Fruit fly (Drosophila melanogaster) whole organism, embryonic: ENCODE results near the gene Exn.

Experiments used
- Blimp-1 ChIP-seq: fragments of 200-800 bp; sonication (Bioruptor generic); optimal IDR thresholded peaks from 3 replicates; lab custom pipeline; 2018; ENCODE audit warnings: missing biosample characterization, missing genetic modification characterization, mild to moderate bottlenecking, moderate library complexity, missing genetic modification reagents
- CG16779 ChIP-seq: fragments of 200-800 bp; sonication (Bioruptor generic); IDR thresholded peaks from 2 replicates; pipeline ENCODE4 v1.3.6; 2022; ENCODE audit warnings: missing biosample characterization, missing genetic modification characterization
- CG17359 ChIP-seq: fragments of 200-800 bp; sonication (Bioruptor generic); optimal IDR thresholded peaks from 3 replicates; lab custom pipeline; 2018; ENCODE audit warnings: missing biosample characterization, mild to moderate bottlenecking, missing genetic modification characterization, moderate library complexity
- CG6683 ChIP-seq: fragments of 200-800 bp; sonication (Bioruptor generic); optimal IDR thresholded peaks from 2 replicates; lab custom pipeline; 2017; ENCODE audit warnings: missing biosample characterization, mild to moderate bottlenecking, missing genetic modification characterization, missing genetic modification reagents
- CG7556 ChIP-seq: fragments of 200-800 bp; sonication (Bioruptor generic); optimal IDR thresholded peaks from 2 replicates; lab custom pipeline; 2017; ENCODE audit warnings: missing biosample characterization, mild to moderate bottlenecking, missing genetic modification characterization
- CG8388 ChIP-seq: fragments of 200-800 bp; sonication (Bioruptor generic); optimal IDR thresholded peaks from 2 replicates; lab custom pipeline; 2019; ENCODE audit warnings: missing biosample characterization, mild to moderate bottlenecking, missing genetic modification characterization, moderate library complexity
- Deaf1 ChIP-seq: fragments of 200-800 bp; optimal IDR thresholded peaks from 3 replicates; lab custom pipeline; 2019; ENCODE audit warnings: missing biosample characterization, mild to moderate bottlenecking, missing genetic modification characterization, moderate library complexity
- Max ChIP-seq: fragments of 200-800 bp; sonication (Bioruptor generic); optimal IDR thresholded peaks from 2 replicates; lab custom pipeline; 2016; ENCODE audit warnings: missing biosample characterization, mild to moderate bottlenecking, missing genetic modification characterization
- exex ChIP-seq: fragments of 200-800 bp; sonication (Bioruptor generic); optimal IDR thresholded peaks from 4 replicates; lab custom pipeline; 2018; ENCODE audit warnings: missing biosample characterization, mild to moderate bottlenecking, missing genetic modification characterization, moderate library complexity
- klu ChIP-seq: fragments of 200-800 bp; sonication (Bioruptor generic); IDR thresholded peaks from 2 replicates; pipeline ENCODE4 v1.3.6; 2022; ENCODE audit warnings: missing biosample characterization, missing genetic modification characterization
- mam ChIP-seq: fragments of 200-800 bp; sonication (Bioruptor generic); optimal IDR thresholded peaks from 3 replicates; lab custom pipeline; 2016; ENCODE audit warnings: missing biosample characterization, missing genetic modification characterization
- nerfin-2 ChIP-seq: fragments of 200-800 bp; sonication (Bioruptor generic); IDR thresholded peaks from 2 replicates; pipeline ENCODE4 v1.3.6; 2022; ENCODE audit warnings: missing biosample characterization, missing genetic modification characterization; ENCODE audit not compliant: partially characterized antibody

- TF ChIP-seq Deaf1 = peak; percentile 39
- peak; percentile 53 for TF ChIP-seq exex
- no peak for TF ChIP-seq CG17359
- no peak for TF ChIP-seq klu (GFP tag; lab: Robert Waterston, UW)
- no peak for TF ChIP-seq Max (GFP tag; lab: Kevin White, UChicago)
- no peak for TF ChIP-seq CG7556 (GFP tag; lab: Kevin White, UChicago)
- TF ChIP-seq Blimp-1 (GFP tag; lab: Kevin White, UChicago) = no peak
- no peak for TF ChIP-seq nerfin-2 (GFP tag; lab: Robert Waterston, UW)
- TF ChIP-seq CG6683 = no peak
- TF ChIP-seq CG16779 (GFP tag; lab: Robert Waterston, UW) = no peak
- no peak for TF ChIP-seq CG8388 (GFP tag; lab: Kevin White, UChicago)
- TF ChIP-seq mam (GFP tag; lab: Kevin White, UChicago) = no peak
Observed at dm6 chr3L:16981114-16981648, 11.4 kb downstream of the Exn start.
